Fruit fly (Drosophila melanogaster): ENCODE data around the gene CG17450.

The CG17450 gene

DNA sequence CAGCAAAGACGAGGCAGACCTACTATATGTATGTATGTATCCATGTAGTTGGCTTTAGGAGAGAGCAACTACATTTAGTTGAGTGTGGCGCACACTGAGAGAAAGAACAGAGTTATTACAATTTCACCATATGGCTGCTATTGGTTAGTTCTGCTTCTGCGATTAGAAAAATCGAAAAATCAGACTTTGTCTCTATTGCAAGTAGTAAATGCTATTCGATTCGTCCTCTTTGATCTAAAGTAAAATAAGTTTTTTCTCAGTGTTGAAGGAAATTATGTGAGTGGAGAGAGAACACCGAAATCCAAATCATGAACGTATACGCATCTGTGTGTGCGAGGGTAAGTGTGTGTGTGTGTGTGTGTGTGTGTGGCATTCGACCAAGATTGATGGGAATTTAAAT is 14.8 kb downstream of the CG17450 start:
- no peak for TF ChIP-seq Dll (optimal IDR thresholded peaks at IDR 0.05)
- TF ChIP-seq usp (GFP tag; optimal IDR thresholded peaks at IDR 0.05): no peak

DNA sequence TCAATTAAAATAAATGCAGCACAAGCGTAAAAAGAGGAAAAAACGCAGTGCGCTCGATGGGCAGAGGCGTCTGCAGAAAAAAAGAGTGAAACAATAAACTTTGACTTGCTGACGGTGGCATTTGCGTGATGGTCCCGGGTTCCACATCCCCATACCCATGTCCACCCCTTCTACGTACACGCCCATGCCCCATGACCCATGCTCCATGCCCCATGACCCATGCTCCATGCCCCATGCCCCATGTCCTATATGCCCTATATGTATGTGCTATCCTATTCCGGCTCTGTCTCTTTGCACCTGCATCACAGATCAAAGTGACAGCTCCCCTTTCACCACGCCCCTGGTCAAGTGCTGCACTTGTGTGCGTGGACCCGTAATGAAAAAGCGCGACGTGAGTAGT is 16.7 kb downstream of the CG17450 start:
- TF ChIP-seq CG8478 (optimal IDR thresholded peaks at IDR 0.05) (no peak), usp (GFP tag; optimal IDR thresholded peaks at IDR 0.05) (no peak), pan (optimal IDR thresholded peaks at IDR 0.05) (no peak), psq (optimal IDR thresholded peaks at IDR 0.05) (no peak), Dll (optimal IDR thresholded peaks at IDR 0.05) (no peak), EcR (GFP tag; optimal IDR thresholded peaks at IDR 0.05) (no peak)

DNA sequence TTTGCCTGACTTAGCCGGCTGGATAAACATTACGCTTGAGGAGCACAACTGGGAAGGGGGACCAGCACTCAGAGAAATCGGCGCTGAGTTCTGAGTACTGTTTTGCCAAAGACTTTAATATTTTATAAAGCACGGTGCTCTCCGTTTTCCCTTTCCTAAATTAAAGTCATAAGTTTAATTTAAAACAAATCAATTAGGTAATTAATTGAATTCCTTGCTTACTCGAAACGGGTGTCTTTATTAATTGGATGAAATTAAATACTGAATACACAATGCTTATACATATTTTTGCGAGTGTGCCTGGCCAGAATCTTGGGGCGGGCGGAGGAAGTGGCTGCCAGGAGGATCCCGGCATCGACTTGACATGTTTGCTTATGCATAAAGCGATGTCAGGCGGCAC is 18.8 kb downstream of the CG17450 start:
- TF ChIP-seq psq (optimal IDR thresholded peaks at IDR 0.05): no peak
- no peak for TF ChIP-seq pan (optimal IDR thresholded peaks at IDR 0.05)
- no peak for TF ChIP-seq usp (GFP tag; optimal IDR thresholded peaks at IDR 0.05)
- no peak for TF ChIP-seq EcR (GFP tag; optimal IDR thresholded peaks at IDR 0.05)
- no peak for TF ChIP-seq Dll (optimal IDR thresholded peaks at IDR 0.05)
- no peak for TF ChIP-seq CG8478 (optimal IDR thresholded peaks at IDR 0.05)

DNA sequence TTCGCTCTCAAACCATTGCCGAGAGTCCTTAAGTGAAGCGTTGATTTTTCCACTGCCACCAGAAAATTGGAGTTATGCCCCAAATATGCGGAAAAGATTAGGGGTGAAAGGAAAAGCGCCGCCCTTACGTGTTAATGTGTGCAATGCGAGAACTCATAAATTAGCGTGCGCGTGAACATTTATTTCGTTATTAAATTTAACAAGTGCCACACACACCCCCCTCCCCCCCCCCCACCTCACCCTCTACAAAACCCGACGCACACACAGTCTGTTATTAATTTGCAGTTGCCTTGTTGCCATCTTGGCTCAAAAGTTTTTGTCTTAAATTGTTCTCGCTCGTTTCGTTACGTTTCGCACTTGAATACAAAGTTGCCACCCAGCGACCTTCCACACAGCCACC is 20.7 kb downstream of the CG17450 start:
- no peak for TF ChIP-seq usp (GFP tag; optimal IDR thresholded peaks at IDR 0.05)
- TF ChIP-seq CG8478 (optimal IDR thresholded peaks at IDR 0.05): no peak

DNA sequence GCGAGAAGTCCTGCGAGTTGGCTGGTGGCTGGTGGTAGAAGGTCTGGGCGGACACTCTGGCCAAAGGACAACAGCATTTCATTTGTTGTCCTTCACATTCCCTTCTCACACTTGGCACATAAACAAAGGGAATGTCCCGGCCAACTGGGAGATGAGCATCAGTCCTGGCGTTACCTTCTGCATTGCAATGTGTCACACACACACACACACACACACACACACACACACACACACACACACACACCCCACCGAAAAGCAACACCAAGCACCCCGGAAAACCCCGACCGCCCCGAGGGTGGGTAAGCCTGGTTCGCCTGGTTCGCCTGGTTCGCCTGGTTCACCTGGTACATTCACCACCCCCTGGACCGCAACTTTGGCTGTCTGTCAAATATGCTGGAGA is 40.9 kb downstream of the CG17450 start:
- TF ChIP-seq EcR (GFP tag; optimal IDR thresholded peaks at IDR 0.05) (no peak), CG8478 (optimal IDR thresholded peaks at IDR 0.05) (no peak), psq (optimal IDR thresholded peaks at IDR 0.05) (no peak), pan (optimal IDR thresholded peaks at IDR 0.05) (no peak), usp (GFP tag; optimal IDR thresholded peaks at IDR 0.05) (no peak), Dll (optimal IDR thresholded peaks at IDR 0.05) (no peak)

DNA sequence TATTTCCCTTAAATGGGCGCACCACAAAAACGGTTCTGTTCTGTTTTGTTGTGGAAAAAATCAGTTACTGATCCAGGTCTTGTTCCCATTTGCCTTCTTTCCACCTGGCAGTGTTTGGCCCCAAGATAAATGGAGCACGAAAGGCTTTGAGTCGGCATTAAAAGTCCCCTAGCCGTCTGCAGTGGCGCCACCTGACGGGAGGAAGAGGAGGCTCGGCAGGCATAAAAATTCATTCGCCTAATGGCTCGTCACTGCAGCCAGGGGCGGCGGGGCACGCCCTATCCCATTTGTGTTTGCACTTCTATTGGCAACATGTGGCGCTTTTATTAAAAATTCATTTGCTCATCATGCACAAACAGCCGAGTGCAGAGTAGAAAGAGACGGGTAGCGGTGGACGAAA is 43.2 kb downstream of the CG17450 start:
- TF ChIP-seq pan (optimal IDR thresholded peaks at IDR 0.05): no peak
- no peak for TF ChIP-seq EcR (GFP tag; optimal IDR thresholded peaks at IDR 0.05)
- no peak for TF ChIP-seq psq (optimal IDR thresholded peaks at IDR 0.05)
- no peak for TF ChIP-seq Dll (optimal IDR thresholded peaks at IDR 0.05)
- no peak for TF ChIP-seq usp (GFP tag; optimal IDR thresholded peaks at IDR 0.05)
- TF ChIP-seq CG8478 (optimal IDR thresholded peaks at IDR 0.05): no peak

DNA sequence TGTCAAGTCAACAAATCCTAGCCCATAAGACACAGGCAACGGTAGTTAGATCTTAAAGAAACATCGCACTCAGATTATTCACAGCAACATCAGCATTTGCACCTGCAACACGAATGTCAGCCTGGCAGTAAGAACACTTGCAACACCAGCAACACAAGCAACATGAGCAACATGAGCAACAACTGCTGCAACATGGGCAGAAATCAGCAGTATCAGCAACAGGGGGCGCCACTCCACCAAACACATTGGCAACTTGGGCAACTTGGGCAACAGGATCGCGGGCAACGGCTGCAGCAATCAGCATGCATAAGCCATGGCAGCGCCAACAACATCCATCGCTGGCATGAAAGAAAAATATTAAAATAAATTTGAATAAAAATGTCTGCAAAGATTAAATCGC is 45.9 kb downstream of the CG17450 start:
- TF ChIP-seq pan (optimal IDR thresholded peaks at IDR 0.05): no peak
- TF ChIP-seq CG8478 (optimal IDR thresholded peaks at IDR 0.05): no peak
- no peak for TF ChIP-seq Dll (optimal IDR thresholded peaks at IDR 0.05)
- no peak for TF ChIP-seq usp (GFP tag; optimal IDR thresholded peaks at IDR 0.05)
- no peak for TF ChIP-seq EcR (GFP tag; optimal IDR thresholded peaks at IDR 0.05)
- no peak for TF ChIP-seq psq (optimal IDR thresholded peaks at IDR 0.05)

Measured in whole organism.